Fruit fly (Drosophila melanogaster): ENCODE measurements around the gene CG17147.

CG17147 gene

DNA sequence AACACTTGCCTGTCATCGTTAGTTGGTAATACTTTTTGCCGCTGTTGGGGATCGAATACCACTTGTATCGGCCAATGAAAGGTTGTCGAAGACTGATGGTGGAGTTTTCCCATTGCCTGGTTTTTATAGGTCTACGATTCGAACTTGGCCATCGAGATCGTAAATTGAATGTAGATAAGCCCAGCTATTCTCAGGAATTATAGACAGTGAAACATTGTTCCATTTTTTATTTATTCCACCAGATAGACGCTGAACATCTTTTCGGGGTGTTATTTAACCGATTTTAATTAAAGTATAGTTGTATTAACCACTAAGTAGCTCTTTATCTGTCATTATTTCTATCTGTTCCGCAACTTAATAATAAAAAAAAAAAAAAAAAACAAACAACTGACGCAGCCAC is 20.1 kb upstream of the CG17147 start, which contains the start of gene CG7298:
Gene CG7298 (minus strand): TSS at position 101 of the 400 bp plus-strand sequence.
- TF ChIP-seq Hr96 (GFP tag; optimal IDR thresholded peaks at IDR 0.05) (no peak), Mnt (GFP tag; optimal IDR thresholded peaks at IDR 0.05) (no peak), kay (GFP tag; ENCODE audit: borderline replicate concordance) (no peak), pad (GFP tag; optimal IDR thresholded peaks at IDR 0.05) (no peak), CG7045 (GFP tag; optimal IDR thresholded peaks at IDR 0.05) (no peak), tj (GFP tag; optimal IDR thresholded peaks at IDR 0.05) (no peak), toe (GFP tag; optimal IDR thresholded peaks at IDR 0.05) (no peak), CG14711 (tag; optimal IDR thresholded peaks at IDR 0.05) (no peak)

- no peak for TF ChIP-seq CG33017 (tag; optimal IDR thresholded peaks at IDR 0.05)
- TF ChIP-seq CG12768 (GFP tag; optimal IDR thresholded peaks at IDR 0.05) = no peak
- TF ChIP-seq Crg-1 (GFP tag; optimal IDR thresholded peaks at IDR 0.05) = no peak
These were observed 17.8 kb upstream of the CG17147 start, which contains the start of gene CG7290 for dm6 chr3L:20205946-20206345. Gene CG7290 (minus strand): TSS chr3L:20206046.

DNA sequence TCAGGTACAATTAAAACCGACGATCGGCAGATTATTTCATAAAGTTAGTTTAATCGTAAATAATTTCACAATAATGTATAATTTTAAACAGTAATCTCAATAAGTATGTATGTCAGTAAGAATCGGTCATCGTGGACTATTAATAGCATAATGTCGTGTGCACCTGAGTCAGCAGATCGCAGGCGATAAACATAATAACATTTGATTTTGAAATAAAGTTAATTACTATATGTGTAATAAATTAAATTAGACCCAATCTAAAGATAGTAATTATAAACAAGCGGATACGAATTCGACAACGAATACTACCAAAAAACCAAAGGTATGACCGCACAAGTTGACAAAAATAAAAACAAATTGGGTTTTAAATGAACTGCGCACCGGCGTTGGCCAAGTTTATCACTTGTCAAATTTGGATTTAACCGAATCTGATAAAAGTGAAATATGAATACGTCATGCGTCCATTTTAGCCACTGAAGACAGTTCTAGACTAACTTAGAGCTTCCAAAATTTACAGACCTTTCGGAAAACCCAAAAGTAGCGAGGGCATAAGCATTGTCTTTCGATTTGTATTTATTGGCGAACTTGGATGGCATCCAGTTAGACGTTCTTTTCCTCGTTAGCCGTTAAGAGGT is 16.7 kb upstream of the CG17147 start, which contains the start of gene CG6996:
Gene CG6996 (plus strand): TSS at position 585 of the 635 bp plus-strand sequence.
- TF ChIP-seq Crg-1 (GFP tag; optimal IDR thresholded peaks at IDR 0.05) (no peak), Clk (GFP tag; optimal IDR thresholded peaks at IDR 0.05) (no peak), kay (GFP tag; ENCODE audit: borderline replicate concordance) (peak; percentile 57), toe (GFP tag; optimal IDR thresholded peaks at IDR 0.05) (no peak), CG11617 (GFP tag; optimal IDR thresholded peaks at IDR 0.05) (no peak), pad (GFP tag; optimal IDR thresholded peaks at IDR 0.05) (no peak), bab1 (GFP tag; optimal IDR thresholded peaks at IDR 0.05) (no peak), CG14711 (tag; optimal IDR thresholded peaks at IDR 0.05) (no peak)

- TF ChIP-seq cic (GFP tag; optimal IDR thresholded peaks at IDR 0.05) (peak; percentile 32), bab1 (GFP tag; optimal IDR thresholded peaks at IDR 0.05) (no peak), ovo (GFP tag; optimal IDR thresholded peaks at IDR 0.05) (no peak), CG7045 (GFP tag; optimal IDR thresholded peaks at IDR 0.05) (no peak)
These were observed 14.6 kb upstream of the CG17147 start for dm6 chr3L:20209092-20209491.

DNA sequence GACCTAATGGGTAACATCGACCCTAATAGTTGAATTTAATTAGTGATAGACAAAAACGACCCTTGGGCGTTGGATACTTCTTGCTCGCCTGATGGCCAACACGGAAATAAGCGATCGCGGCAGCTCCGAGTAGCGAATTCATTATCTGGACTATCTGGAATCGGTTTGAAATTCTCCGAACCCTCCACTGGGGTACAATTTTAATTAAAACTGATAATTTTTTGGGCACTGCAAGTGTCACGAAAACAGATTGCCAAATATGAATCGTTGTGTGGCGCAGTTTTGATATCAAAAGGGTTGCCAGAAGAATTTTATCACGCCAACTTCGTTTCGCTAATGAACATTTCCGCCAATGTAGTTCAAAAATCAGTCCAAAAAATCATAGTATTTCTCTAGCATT is 13.8 kb upstream of the CG17147 start:
- no peak for TF ChIP-seq kay (GFP tag; ENCODE audit: borderline replicate concordance)
- TF ChIP-seq Mnt (GFP tag; optimal IDR thresholded peaks at IDR 0.05) = no peak
- no peak for TF ChIP-seq Hr96 (GFP tag; optimal IDR thresholded peaks at IDR 0.05)
- no peak for TF ChIP-seq Crg-1 (GFP tag; optimal IDR thresholded peaks at IDR 0.05)
- TF ChIP-seq toe (GFP tag; optimal IDR thresholded peaks at IDR 0.05) = no peak
- no peak for TF ChIP-seq tj (GFP tag; optimal IDR thresholded peaks at IDR 0.05)
- no peak for TF ChIP-seq bab1 (GFP tag; optimal IDR thresholded peaks at IDR 0.05)
- TF ChIP-seq CG14711 (tag; optimal IDR thresholded peaks at IDR 0.05) = no peak
- no peak for TF ChIP-seq pad (GFP tag; optimal IDR thresholded peaks at IDR 0.05)
- TF ChIP-seq CG12768 (GFP tag; optimal IDR thresholded peaks at IDR 0.05) = no peak
- no peak for TF ChIP-seq CG11617 (GFP tag; optimal IDR thresholded peaks at IDR 0.05)
- no peak for TF ChIP-seq CG5204 (GFP tag; optimal IDR thresholded peaks at IDR 0.05)
- no peak for TF ChIP-seq CG7045 (GFP tag; optimal IDR thresholded peaks at IDR 0.05)
- TF ChIP-seq CG7101 (tag; optimal IDR thresholded peaks at IDR 0.05) = no peak
- no peak for TF ChIP-seq cic (GFP tag; optimal IDR thresholded peaks at IDR 0.05)
- TF ChIP-seq CG33017 (tag; optimal IDR thresholded peaks at IDR 0.05) = no peak
- TF ChIP-seq CG1620 (GFP tag; optimal IDR thresholded peaks at IDR 0.05) = no peak
- no peak for TF ChIP-seq ovo (GFP tag; optimal IDR thresholded peaks at IDR 0.05)
- TF ChIP-seq cnc (optimal IDR thresholded peaks at IDR 0.05) = no peak
- TF ChIP-seq Clk (GFP tag; optimal IDR thresholded peaks at IDR 0.05) = no peak

- TF ChIP-seq CG14711 (tag; optimal IDR thresholded peaks at IDR 0.05) (no peak), CG1620 (GFP tag; optimal IDR thresholded peaks at IDR 0.05) (no peak), pad (GFP tag; optimal IDR thresholded peaks at IDR 0.05) (no peak), Hr96 (GFP tag; optimal IDR thresholded peaks at IDR 0.05) (no peak), Mnt (GFP tag; optimal IDR thresholded peaks at IDR 0.05) (no peak), Crg-1 (GFP tag; optimal IDR thresholded peaks at IDR 0.05) (no peak), cnc (optimal IDR thresholded peaks at IDR 0.05) (no peak), CG33017 (tag; optimal IDR thresholded peaks at IDR 0.05) (no peak), CG12768 (GFP tag; optimal IDR thresholded peaks at IDR 0.05) (no peak), CG5204 (GFP tag; optimal IDR thresholded peaks at IDR 0.05) (no peak), CG7045 (GFP tag; optimal IDR thresholded peaks at IDR 0.05) (no peak), CG11617 (GFP tag; optimal IDR thresholded peaks at IDR 0.05) (no peak), Clk (GFP tag; optimal IDR thresholded peaks at IDR 0.05) (no peak), ovo (GFP tag; optimal IDR thresholded peaks at IDR 0.05) (no peak), kay (GFP tag; ENCODE audit: borderline replicate concordance) (no peak), tj (GFP tag; optimal IDR thresholded peaks at IDR 0.05) (no peak)
These were observed 11.7 kb upstream of the CG17147 start, which contains the start of gene CG7017 for dm6 chr3L:20212022-20212421. Gene CG7017 (minus strand): TSS chr3L:20212122.

DNA sequence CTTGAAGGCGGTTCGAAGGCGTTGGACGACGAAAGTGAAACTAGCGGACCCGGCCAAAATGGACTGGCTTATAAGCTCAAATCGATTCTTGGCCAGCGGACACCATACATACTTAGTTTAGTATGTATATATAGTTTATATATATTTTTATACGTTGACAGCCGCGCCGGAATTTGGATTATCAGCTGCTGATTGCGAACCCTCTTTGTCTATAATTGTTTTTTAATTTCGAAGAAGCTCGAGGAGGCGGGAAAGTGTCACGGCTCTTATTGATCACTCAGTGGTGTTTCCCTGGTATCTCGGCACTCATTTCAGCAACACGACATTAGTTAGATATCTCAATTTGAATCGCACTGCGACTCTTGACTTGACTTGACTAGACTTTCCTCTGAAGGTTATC is 3.4 kb upstream of the CG17147 start, which contains the start of gene CG6933:
Gene CG6933 (minus strand): TSS at position 47 of the 400 bp plus-strand sequence.
- TF ChIP-seq Mnt (GFP tag; optimal IDR thresholded peaks at IDR 0.05) (no peak), Crg-1 (GFP tag; optimal IDR thresholded peaks at IDR 0.05) (no peak), CG5204 (GFP tag; optimal IDR thresholded peaks at IDR 0.05) (no peak), tj (GFP tag; optimal IDR thresholded peaks at IDR 0.05) (no peak), ovo (GFP tag; optimal IDR thresholded peaks at IDR 0.05) (no peak), cnc (optimal IDR thresholded peaks at IDR 0.05) (no peak), CG1620 (GFP tag; optimal IDR thresholded peaks at IDR 0.05) (no peak), bab1 (GFP tag; optimal IDR thresholded peaks at IDR 0.05) (no peak), Clk (GFP tag; optimal IDR thresholded peaks at IDR 0.05) (no peak), CG7101 (tag; optimal IDR thresholded peaks at IDR 0.05) (no peak), CG7045 (GFP tag; optimal IDR thresholded peaks at IDR 0.05) (no peak), toe (GFP tag; optimal IDR thresholded peaks at IDR 0.05) (no peak), Hr96 (GFP tag; optimal IDR thresholded peaks at IDR 0.05) (no peak), cic (GFP tag; optimal IDR thresholded peaks at IDR 0.05) (no peak), CG14711 (tag; optimal IDR thresholded peaks at IDR 0.05) (no peak), pad (GFP tag; optimal IDR thresholded peaks at IDR 0.05) (no peak)

Measured in whole organism, adult.